Worm (Caenorhabditis elegans): ENCODE data around the gene acy-3.

DNA sequence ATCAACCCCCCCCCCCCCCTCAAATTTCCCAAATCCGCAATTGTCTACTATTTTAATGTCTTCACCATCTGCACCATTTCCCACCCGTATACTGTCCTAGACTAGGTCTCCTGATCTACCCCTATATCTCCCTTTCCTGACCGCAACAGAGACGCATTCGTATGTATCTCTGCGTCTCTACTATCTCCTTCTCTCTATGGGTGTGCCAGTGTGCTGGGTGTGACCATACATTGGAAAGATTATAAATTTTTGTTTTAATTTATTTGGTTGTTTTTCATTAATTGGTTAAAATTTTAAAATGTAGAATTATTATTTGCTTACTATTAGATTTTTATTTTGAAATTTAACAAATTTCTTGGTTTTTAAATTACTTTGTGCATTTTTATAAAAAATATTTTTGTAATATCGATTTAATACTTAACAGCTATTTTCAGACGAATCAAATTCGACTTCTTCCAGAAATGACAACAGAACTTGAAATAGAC is 35.7 kb upstream of the acy-3 start, which contains the start of gene amx-1:
- TF ChIP-seq zag-1 (tag; optimal IDR thresholded peaks at IDR 0.05) = no peak
- TF ChIP-seq nhr-77 (tag; optimal IDR thresholded peaks at IDR 0.05) = no peak
- no peak for TF ChIP-seq C34B4.2 (tag; optimal IDR thresholded peaks at IDR 0.05)
- TF ChIP-seq nhr-12 (tag; optimal IDR thresholded peaks at IDR 0.05) = no peak
